Worm (Caenorhabditis elegans) whole organism, late embryonic: Measurements from ENCODE around the gene C14C6.2.

Source experiments
- ama-1 ChIP-seq: fragments of 150-350 bp; optimal IDR thresholded peaks from 2 replicates; lab custom pipeline; 2014
- ceh-31 ChIP-seq: sonication (generic microtip); optimal IDR thresholded peaks from 2 replicates; lab custom pipeline; 2016; ENCODE audit warnings: missing genetic modification characterization, missing compliant biosample characterization
- dmd-4 ChIP-seq: sonication (generic microtip); optimal IDR thresholded peaks from 2 replicates; lab custom pipeline; 2016; ENCODE audit warnings: borderline replicate concordance, missing genetic modification characterization, missing compliant biosample characterization
- fax-1 ChIP-seq: sonication (generic microtip); optimal IDR thresholded peaks from 2 replicates; lab custom pipeline; 2016; ENCODE audit warnings: missing genotype, missing genetic modification characterization, missing compliant biosample characterization
- fkh-10 ChIP-seq: fragments of 150-350 bp; optimal IDR thresholded peaks from 2 replicates; lab custom pipeline; 2014; ENCODE audit warnings: missing biosample characterization, missing genetic modification reagents, missing genetic modification characterization
- hlh-8 ChIP-seq: sonication (generic microtip); optimal IDR thresholded peaks from 2 replicates; lab custom pipeline; 2016; ENCODE audit warnings: missing genotype, missing genetic modification characterization, missing compliant biosample characterization
- nfya-1 ChIP-seq: sonication (generic microtip); optimal IDR thresholded peaks from 2 replicates; lab custom pipeline; 2017; ENCODE audit warnings: missing genetic modification characterization, mild to moderate bottlenecking, missing compliant biosample characterization, antibody characterized with exemption, moderate library complexity
- sox-4 ChIP-seq: sonication (generic microtip); optimal IDR thresholded peaks from 2 replicates; lab custom pipeline; 2017; ENCODE audit warnings: mild to moderate bottlenecking, missing genetic modification characterization, inconsistent platforms, missing compliant biosample characterization
- tbx-2 ChIP-seq: sonication (generic microtip); optimal IDR thresholded peaks from 2 replicates; lab custom pipeline; 2016; ENCODE audit warnings: missing genetic modification characterization, missing compliant biosample characterization
- tbx-7 ChIP-seq: sonication (generic microtip); optimal IDR thresholded peaks from 2 replicates; lab custom pipeline; 2016; ENCODE audit warnings: missing genotype, missing genetic modification characterization, missing compliant biosample characterization

ce11 chrV:524058-524457 is 38.9 kb upstream of the C14C6.2 start, which contains the start of gene lipl-3:
- TF ChIP-seq tbx-7 (tag; lab: Kevin White, UChicago) (no peak), fkh-10 (no peak), fax-1 (no peak), ceh-31 (tag; lab: Kevin White, UChicago) (no peak), ama-1 (lab: Kevin White, UChicago) (no peak), dmd-4 (tag; lab: Kevin White, UChicago) (no peak), tbx-2 (tag; lab: Kevin White, UChicago) (no peak), hlh-8 (tag; lab: Kevin White, UChicago) (no peak), sox-4 (no peak), nfya-1 (tag; lab: Kevin White, UChicago) (no peak)
